Worm (Caenorhabditis elegans): ENCODE data around the gene tbx-38.
"Not testable (repeated sequence)": the region's sequence is repeated elsewhere in the genome, so short reads cannot be mapped to it uniquely, and the experiment has no call there.

ce11 chrIII:11773581-11773980 is 12.3 kb downstream of the tbx-38 start, which contains the start of gene gbf-1:
- TF ChIP-seq nhr-20 (tag; optimal IDR thresholded peaks at IDR 0.05); fkh-10 (GFP tag; optimal IDR thresholded peaks at IDR 0.05); lsy-2 (tag; optimal IDR thresholded peaks at IDR 0.05); nhr-19 (GFP tag; conservative IDR thresholded peaks at IDR 0.05); blmp-1 (tag; optimal IDR thresholded peaks at IDR 0.05); tbx-2 (tag; optimal IDR thresholded peaks at IDR 0.05); irx-1 (tag; optimal IDR thresholded peaks at IDR 0.05); jun-1 (tag; optimal IDR thresholded peaks at IDR 0.05); nhr-76 (tag; optimal IDR thresholded peaks at IDR 0.05); skn-1 (tag; optimal IDR thresholded peaks at IDR 0.05); sptf-1 (tag; optimal IDR thresholded peaks at IDR 0.05): not testable (repeated sequence)
